Worm (Caenorhabditis elegans): Measurements from ENCODE around the gene E04F6.8.

- TF ChIP-seq sox-4 (tag; optimal IDR thresholded peaks at IDR 0.05): no peak
- TF ChIP-seq lin-13 (GFP tag; optimal IDR thresholded peaks at IDR 0.05): no peak
- no peak for TF ChIP-seq ztf-4 (tag; optimal IDR thresholded peaks at IDR 0.05)
- no peak for TF ChIP-seq ama-1 (optimal IDR thresholded peaks at IDR 0.05)
- TF ChIP-seq mep-1 (tag; optimal IDR thresholded peaks at IDR 0.05): no peak
- TF ChIP-seq lin-15B (tag; optimal IDR thresholded peaks at IDR 0.05): no peak
Observed at ce11 chrII:7238791-7239190, 27.6 kb upstream of the E04F6.8 start.
